Fruit fly (Drosophila melanogaster) whole organism, embryonic: Measurements from ENCODE around the gene Ir75d.

Source experiments
- Atf-2 ChIP-seq: fragments of 200-800 bp; sonication (Bioruptor generic); optimal IDR thresholded peaks from 2 replicates; lab custom pipeline; 2016; ENCODE audit warnings: missing biosample characterization, missing genetic modification characterization
- Atf3 ChIP-seq: fragments of 200-800 bp; sonication (Bioruptor generic); optimal IDR thresholded peaks from 3 replicates; lab custom pipeline; 2016; ENCODE audit warnings: missing biosample characterization, missing genetic modification characterization
- BEAF-32 ChIP-seq: fragments of 200-800 bp; sonication (Bioruptor generic); optimal IDR thresholded peaks from 3 replicates; lab custom pipeline; 2017; ENCODE audit warnings: missing biosample characterization, missing genetic modification characterization, mild to moderate bottlenecking, moderate library complexity, missing genetic modification reagents
- Blimp-1 ChIP-seq: fragments of 200-800 bp; sonication (Bioruptor generic); optimal IDR thresholded peaks from 3 replicates; lab custom pipeline; 2018; ENCODE audit warnings: missing biosample characterization, missing genetic modification characterization, mild to moderate bottlenecking, moderate library complexity, missing genetic modification reagents
- Bteb2 ChIP-seq: fragments of 200-800 bp; sonication (Bioruptor generic); optimal IDR thresholded peaks from 2 replicates; lab custom pipeline; 2016; ENCODE audit warnings: missing biosample characterization, missing genetic modification characterization
- CG11085 ChIP-seq: fragments of 200-800 bp; sonication (Bioruptor generic); IDR thresholded peaks from 2 replicates; pipeline ENCODE4 v1.3.6; 2022; ENCODE audit warnings: missing biosample characterization, missing genetic modification characterization
- CG11696 ChIP-seq: fragments of 200-800 bp; sonication (Bioruptor generic); IDR thresholded peaks from 2 replicates; pipeline ENCODE4 v1.3.6; 2022; ENCODE audit warnings: missing biosample characterization, missing genetic modification characterization
- CG12236 ChIP-seq: fragments of 200-800 bp; sonication (Bioruptor generic); optimal IDR thresholded peaks from 2 replicates; lab custom pipeline; 2016; ENCODE audit warnings: missing biosample characterization, missing genetic modification characterization
- CG1233 ChIP-seq: fragments of 200-800 bp; sonication (Bioruptor generic); optimal IDR thresholded peaks from 4 replicates; lab custom pipeline; 2018; ENCODE audit warnings: missing biosample characterization, mild to moderate bottlenecking, missing genetic modification characterization
- CG14441 ChIP-seq: fragments of 200-800 bp; sonication (Bioruptor generic); IDR thresholded peaks from 2 replicates; pipeline ENCODE4 v1.3.6; 2022; ENCODE audit warnings: missing biosample characterization, missing genetic modification characterization
- CG14667 ChIP-seq: fragments of 200-800 bp; sonication (Bioruptor generic); IDR thresholded peaks from 2 replicates; pipeline ENCODE4 v1.3.6; 2022; ENCODE audit warnings: missing biosample characterization, missing genetic modification characterization
- CG15514 ChIP-seq: fragments of 200-800 bp; sonication (Bioruptor generic); optimal IDR thresholded peaks from 3 replicates; lab custom pipeline; 2017; ENCODE audit warnings: missing biosample characterization, missing genetic modification characterization, mild to moderate bottlenecking, moderate library complexity, missing genetic modification reagents
- CG1792 ChIP-seq: fragments of 200-800 bp; sonication (Bioruptor generic); optimal IDR thresholded peaks from 2 replicates; lab custom pipeline; 2016; ENCODE audit warnings: missing biosample characterization, missing genetic modification characterization
- CG18011 ChIP-seq: fragments of 200-800 bp; sonication (Bioruptor generic); optimal IDR thresholded peaks from 2 replicates; lab custom pipeline; 2017; ENCODE audit warnings: missing biosample characterization, missing genetic modification characterization, mild to moderate bottlenecking, moderate library complexity, missing genotype
- CG3281 ChIP-seq: fragments of 200-800 bp; sonication (Bioruptor generic); optimal IDR thresholded peaks from 3 replicates; lab custom pipeline; 2017; ENCODE audit warnings: missing biosample characterization, mild to moderate bottlenecking, missing genetic modification characterization
- CG33213 ChIP-seq: fragments of 200-800 bp; sonication (Bioruptor generic); optimal IDR thresholded peaks from 3 replicates; lab custom pipeline; 2016; ENCODE audit warnings: missing biosample characterization, missing genetic modification characterization
- CG7928 ChIP-seq: fragments of 200-800 bp; sonication (Bioruptor generic); optimal IDR thresholded peaks from 2 replicates; lab custom pipeline; 2017; ENCODE audit warnings: missing biosample characterization, mild to moderate bottlenecking, missing genetic modification characterization
- CG8089 ChIP-seq: fragments of 200-800 bp; sonication (Bioruptor generic); optimal IDR thresholded peaks from 3 replicates; lab custom pipeline; 2016; ENCODE audit warnings: missing biosample characterization, missing genetic modification characterization
- CG9215 ChIP-seq: fragments of 200-800 bp; sonication (Bioruptor generic); IDR thresholded peaks from 2 replicates; pipeline ENCODE4 v1.3.6; 2022; ENCODE audit warnings: missing biosample characterization, missing genetic modification characterization
- CG9817 ChIP-seq: fragments of 200-800 bp; sonication (Bioruptor generic); optimal IDR thresholded peaks from 2 replicates; lab custom pipeline; 2018; ENCODE audit warnings: missing biosample characterization, mild to moderate bottlenecking, missing genetic modification characterization, moderate library complexity
- CG9932 ChIP-seq: fragments of 200-800 bp; sonication (Bioruptor generic); IDR thresholded peaks from 2 replicates; pipeline ENCODE4 v1.3.6; 2022; ENCODE audit warnings: missing biosample characterization, missing genetic modification characterization
- Chrac-16 ChIP-seq: fragments of 200-800 bp; sonication (Bioruptor generic); optimal IDR thresholded peaks from 3 replicates; lab custom pipeline; 2016; ENCODE audit warnings: missing biosample characterization, missing genetic modification characterization
- Dip2 ChIP-seq: fragments of 200-800 bp; sonication (Bioruptor generic); IDR thresholded peaks from 2 replicates; pipeline ENCODE4 v1.3.6; 2022; ENCODE audit warnings: missing biosample characterization, missing genetic modification characterization
- MTF-1 ChIP-seq: fragments of 200-800 bp; sonication (Bioruptor generic); optimal IDR thresholded peaks from 2 replicates; lab custom pipeline; 2018; ENCODE audit warnings: missing biosample characterization, mild to moderate bottlenecking, missing genetic modification characterization, borderline replicate concordance
- Meics ChIP-seq: fragments of 200-800 bp; sonication (Bioruptor generic); optimal IDR thresholded peaks from 2 replicates; lab custom pipeline; 2017; ENCODE audit warnings: missing biosample characterization, mild to moderate bottlenecking, missing genetic modification characterization
- Nf-YC ChIP-seq: fragments of 200-800 bp; optimal IDR thresholded peaks from 3 replicates; lab custom pipeline; 2019; ENCODE audit warnings: missing biosample characterization, mild to moderate bottlenecking, missing genetic modification characterization, moderate library complexity
- Oli ChIP-seq: fragments of 200-800 bp; sonication (Bioruptor generic); optimal IDR thresholded peaks from 2 replicates; lab custom pipeline; 2018; ENCODE audit warnings: missing biosample characterization, mild to moderate bottlenecking, missing genetic modification characterization, moderate library complexity
- bigmax ChIP-seq: fragments of 200-800 bp; sonication (Bioruptor generic); optimal IDR thresholded peaks from 2 replicates; lab custom pipeline; 2018; ENCODE audit warnings: missing biosample characterization, mild to moderate bottlenecking, missing genetic modification characterization
- chif ChIP-seq, 2 experiments: fragments of 200-800 bp; sonication (Bioruptor generic); optimal IDR thresholded peaks; 3 replicates each; lab custom pipeline; 2016; ENCODE audit warnings: missing biosample characterization in 2 of 2, missing genetic modification characterization in 2 of 2
- chinmo ChIP-seq: fragments of 200-800 bp; sonication (Bioruptor generic); IDR thresholded peaks from 4 replicates; pipeline ENCODE4 v1.3.6; 2022; ENCODE audit warnings: missing biosample characterization, missing genetic modification characterization; ENCODE audit not compliant: partially characterized antibody
- crp ChIP-seq, 2 experiments: fragments of 200-800 bp; sonication (Bioruptor generic); optimal IDR thresholded peaks; 2 replicates in 1 of 2; 3 replicates in 1 of 2; lab custom pipeline; 2017; ENCODE audit warnings: missing biosample characterization in 2 of 2, missing genetic modification characterization in 2 of 2, mild to moderate bottlenecking in 1 of 2, moderate library complexity in 1 of 2
- en ChIP-seq: fragments of 200-800 bp; sonication (Bioruptor generic); optimal IDR thresholded peaks from 2 replicates; lab custom pipeline; 2016; ENCODE audit warnings: missing biosample characterization, missing genetic modification characterization
- eve ChIP-seq, 2 experiments: fragments of >200 bp; optimal IDR thresholded peaks; 2 replicates each; lab custom pipeline; 2017; ENCODE audit warnings: missing biosample characterization in 2 of 2, missing genetic modification characterization in 2 of 2
- fd3F ChIP-seq: fragments of 200-800 bp; sonication (Bioruptor generic); optimal IDR thresholded peaks from 2 replicates; lab custom pipeline; 2018; ENCODE audit warnings: missing biosample characterization, mild to moderate bottlenecking, missing genetic modification characterization, moderate library complexity
- fru ChIP-seq: fragments of >200 bp; optimal IDR thresholded peaks from 2 replicates; lab custom pipeline; 2017
- ham ChIP-seq: fragments of 200-800 bp; sonication (Bioruptor generic); IDR thresholded peaks from 2 replicates; pipeline ENCODE4 v1.3.6; 2022; ENCODE audit warnings: missing biosample characterization, missing genetic modification characterization
- insv ChIP-seq, 2 experiments: fragments of 200-800 bp; sonication (Bioruptor generic); optimal IDR thresholded peaks; 3 replicates each; lab custom pipeline; 2016 to 2018; ENCODE audit warnings: missing biosample characterization in 2 of 2, missing genetic modification characterization in 2 of 2
- lilli ChIP-seq: fragments of 200-800 bp; sonication (Bioruptor generic); optimal IDR thresholded peaks from 3 replicates; lab custom pipeline; 2016; ENCODE audit warnings: missing biosample characterization, missing genetic modification characterization
- maf-S ChIP-seq: fragments of 200-800 bp; sonication (Bioruptor generic); optimal IDR thresholded peaks from 2 replicates; lab custom pipeline; 2016; ENCODE audit warnings: missing biosample characterization, missing genetic modification characterization
- org-1 ChIP-seq: fragments of 200-800 bp; sonication (Bioruptor generic); optimal IDR thresholded peaks from 2 replicates; lab custom pipeline; 2017; ENCODE audit warnings: missing biosample characterization, missing genetic modification characterization
- p53 ChIP-seq: fragments of 200-800 bp; sonication (Bioruptor generic); optimal IDR thresholded peaks from 2 replicates; lab custom pipeline; 2016; ENCODE audit warnings: missing biosample characterization, missing genetic modification characterization
- pnt ChIP-seq: fragments of 200-800 bp; sonication (Bioruptor generic); optimal IDR thresholded peaks from 3 replicates; lab custom pipeline; 2016; ENCODE audit warnings: missing biosample characterization, missing genetic modification characterization
- ranshi ChIP-seq: fragments of 200-800 bp; sonication (Bioruptor generic); IDR thresholded peaks from 2 replicates; pipeline ENCODE4 v1.3.6; 2022; ENCODE audit warnings: missing biosample characterization, missing genetic modification characterization
- salm ChIP-seq: fragments of 200-800 bp; sonication (Bioruptor generic); optimal IDR thresholded peaks from 2 replicates; lab custom pipeline; 2018; ENCODE audit warnings: missing biosample characterization, mild to moderate bottlenecking, missing genetic modification characterization
- schlank ChIP-seq: fragments of 200-800 bp; sonication (Bioruptor generic); optimal IDR thresholded peaks from 2 replicates; lab custom pipeline; 2018; ENCODE audit warnings: missing biosample characterization, mild to moderate bottlenecking, missing genetic modification characterization
- sens-2 ChIP-seq: fragments of 200-800 bp; sonication (Bioruptor generic); IDR thresholded peaks from 2 replicates; pipeline ENCODE4 v1.3.6; 2022; ENCODE audit warnings: missing biosample characterization, missing genetic modification characterization
- twi ChIP-seq: fragments of 200-800 bp; optimal IDR thresholded peaks from 2 replicates; lab custom pipeline; 2019; ENCODE audit warnings: missing biosample characterization, mild to moderate bottlenecking, missing genetic modification characterization, moderate library complexity
- vnd ChIP-seq: fragments of 200-800 bp; sonication (Bioruptor generic); IDR thresholded peaks from 3 replicates; pipeline ENCODE4 v1.3.6; 2022; ENCODE audit warnings: missing biosample characterization, missing genetic modification characterization; ENCODE audit not compliant: partially characterized antibody
- wek ChIP-seq: fragments of 200-800 bp; sonication (Bioruptor generic); optimal IDR thresholded peaks from 3 replicates; lab custom pipeline; 2018; ENCODE audit warnings: missing biosample characterization, mild to moderate bottlenecking, missing genetic modification characterization, moderate library complexity
- zfh1 ChIP-seq: fragments of 200-800 bp; sonication (Bioruptor generic); IDR thresholded peaks from 3 replicates; pipeline ENCODE4 v1.3.6; 2022; ENCODE audit warnings: missing biosample characterization, missing genetic modification characterization
- zfh2 ChIP-seq: fragments of 200-800 bp; sonication (Bioruptor generic); optimal IDR thresholded peaks from 2 replicates; lab custom pipeline; 2016; ENCODE audit warnings: missing biosample characterization, missing genetic modification characterization

Gene Ir75d

dm6 chr3L:18870027-18870426, 41.0 kb downstream of the Ir75d start, which contains the start of gene Blos3 (continued):
- TF ChIP-seq maf-S (GFP tag; lab: Kevin White, UChicago) (peak; percentile 62), CG1792 (peak; percentile 39), CG11696 (no peak), CG3281 (peak; percentile 52), insv (GFP tag; optimal IDR thresholded peaks at IDR 0.05; lab: Kevin White, UChicago) (no peak), lilli (peak; percentile 70), MTF-1 (GFP tag; lab: Kevin White, UChicago) (peak; percentile 11), fd3F (no peak), vnd (GFP tag; lab: Robert Waterston, UW) (no peak), Dip2 (GFP tag; lab: Robert Waterston, UW) (no peak), Atf3 (GFP tag; lab: Kevin White, UChicago) (peak; percentile 9), CG11085 (0 out of 2 replicates have a peak, but pooled peaks have one; percentile 27), Oli (peak; percentile 15), CG9932 (0 out of 2 replicates have a peak, but pooled peaks have one; percentile 41), CG1233 (GFP tag; lab: Kevin White, UChicago) (peak; percentile 24), pnt (GFP tag; lab: Kevin White, UChicago) (peak; percentile 60), Meics (GFP tag; lab: Kevin White, UChicago) (peak; percentile 60), ranshi (GFP tag; lab: Robert Waterston, UW) (0 out of 2 replicates have a peak, but pooled peaks have one; percentile 20), wek (GFP tag; lab: Kevin White, UChicago) (peak; percentile 73), CG18011 (GFP tag; lab: Kevin White, UChicago) (no peak), CG8089 (GFP tag; lab: Kevin White, UChicago) (peak; percentile 30), CG14667 (GFP tag; lab: Robert Waterston, UW) (peak; percentile 4; the same call in 1 of the 2 replicates), chinmo (GFP tag; lab: Robert Waterston, UW) (peak; percentile 69; the same call in 3 of the 4 replicates), p53 (GFP tag; lab: Kevin White, UChicago) (peak; percentile 4), CG14441 (GFP tag; lab: Robert Waterston, UW) (no peak), BEAF-32 (no peak), Chrac-16 (GFP tag; lab: Kevin White, UChicago) (peak; percentile 49), CG7928 (no peak), CG15514 (GFP tag; lab: Kevin White, UChicago) (peak; percentile 37), CG9215 (no peak; the same call in 1 of the 2 replicates), crp (GFP tag; optimal IDR thresholded peaks at IDR 0.05; lab: Kevin White, UChicago) (peak in 1 of 2 experiments; percentile 35), zfh2 (GFP tag; lab: Kevin White, UChicago) (peak; percentile 65), sens-2 (no peak), twi (tag; lab: Kevin White, UChicago) (no peak), zfh1 (0 out of 3 replicates have a peak, but pooled peaks have one; percentile 34), schlank (no peak)

- TF ChIP-seq bigmax (GFP tag; lab: Kevin White, UChicago), result no peak
- TF ChIP-seq CG9817 (tag; lab: Kevin White, UChicago), result peak; percentile 48
- no peak for TF ChIP-seq org-1 (GFP tag; lab: Kevin White, UChicago)
- TF ChIP-seq chif (GFP tag; optimal IDR thresholded peaks at IDR 0.05; lab: Kevin White, UChicago), result peak; percentile 38 to 49
- peak; percentile 79 for TF ChIP-seq Blimp-1 (GFP tag; lab: Kevin White, UChicago)
- no peak for TF ChIP-seq salm (tag; lab: Kevin White, UChicago)
- no peak for TF ChIP-seq CG33213 (GFP tag; lab: Kevin White, UChicago)
- no peak for TF ChIP-seq fru (lab: Kevin White, UChicago)
- no peak for TF ChIP-seq eve (GFP tag; optimal IDR thresholded peaks at IDR 0.05; lab: Kevin White, UChicago)
- TF ChIP-seq Bteb2 (GFP tag; lab: Kevin White, UChicago), result peak; percentile 48
- no peak for TF ChIP-seq en (GFP tag; lab: Kevin White, UChicago)
- TF ChIP-seq ham (GFP tag; lab: Robert Waterston, UW), result no peak
- TF ChIP-seq Chrac-16 (GFP tag; lab: Kevin White, UChicago), result peak; percentile 44
- peak; percentile 66 for TF ChIP-seq Nf-YC (tag; lab: Kevin White, UChicago)
- TF ChIP-seq CG12236, result no peak
- peak; percentile 36 for TF ChIP-seq Atf-2
- peak; percentile 58 for TF ChIP-seq fd3F
These were observed 41.8 kb downstream of the Ir75d start, which contains the start of gene Grx1 for dm6 chr3L:18869035-18869826. Gene Grx1, plus strand, starts transcription at chr3L:18869230.
